Fruit fly (Drosophila melanogaster) whole organism, embryonic: ENCODE measurements around the gene Cyp4d1.

ENCODE experiments used
- Aef1 ChIP-seq: fragments of 200-800 bp; sonication (Bioruptor generic); IDR thresholded peaks from 3 replicates; pipeline ENCODE4 v1.3.6; 2022; ENCODE audit warnings: missing biosample characterization, missing genetic modification characterization
- CG10274 ChIP-seq: fragments of 200-800 bp; sonication (Bioruptor generic); optimal IDR thresholded peaks from 3 replicates; lab custom pipeline; 2017; ENCODE audit warnings: missing biosample characterization, mild to moderate bottlenecking, missing genetic modification characterization
- CG12104 ChIP-seq: fragments of 200-800 bp; sonication (Bioruptor generic); optimal IDR thresholded peaks from 3 replicates; lab custom pipeline; 2016; ENCODE audit warnings: missing biosample characterization, missing genetic modification characterization
- CG15479 ChIP-seq: fragments of 200-800 bp; sonication (Bioruptor generic); optimal IDR thresholded peaks from 3 replicates; lab custom pipeline; 2019; ENCODE audit warnings: missing biosample characterization, mild to moderate bottlenecking, missing genetic modification characterization, moderate library complexity
- CG1647 ChIP-seq: fragments of 200-800 bp; sonication (Bioruptor generic); optimal IDR thresholded peaks from 3 replicates; lab custom pipeline; 2016; ENCODE audit warnings: missing biosample characterization, missing genetic modification characterization
- CG16779 ChIP-seq: fragments of 200-800 bp; sonication (Bioruptor generic); IDR thresholded peaks from 2 replicates; pipeline ENCODE4 v1.3.6; 2022; ENCODE audit warnings: missing biosample characterization, missing genetic modification characterization
- CG17359 ChIP-seq: fragments of 200-800 bp; sonication (Bioruptor generic); optimal IDR thresholded peaks from 3 replicates; lab custom pipeline; 2018; ENCODE audit warnings: missing biosample characterization, mild to moderate bottlenecking, missing genetic modification characterization, moderate library complexity
- CG17568 ChIP-seq: fragments of 200-800 bp; sonication (Bioruptor generic); optimal IDR thresholded peaks from 2 replicates; lab custom pipeline; 2018; ENCODE audit warnings: missing biosample characterization, mild to moderate bottlenecking, missing genetic modification characterization, moderate library complexity
- CG2199 ChIP-seq: fragments of 200-800 bp; sonication (Bioruptor generic); IDR thresholded peaks from 3 replicates; pipeline ENCODE4 v1.3.6; 2022; ENCODE audit warnings: missing biosample characterization, missing genetic modification characterization
- CG3065 ChIP-seq: fragments of 200-800 bp; sonication (Bioruptor generic); optimal IDR thresholded peaks from 2 replicates; lab custom pipeline; 2016; ENCODE audit warnings: missing biosample characterization, missing genetic modification characterization
- CG42726 ChIP-seq: fragments of 200-800 bp; sonication (Bioruptor generic); IDR thresholded peaks from 2 replicates; pipeline ENCODE4 v1.3.6; 2022; ENCODE audit warnings: missing biosample characterization, missing genetic modification characterization; ENCODE audit not compliant: partially characterized antibody
- CG4282 ChIP-seq: fragments of 200-800 bp; sonication (Bioruptor generic); optimal IDR thresholded peaks from 2 replicates; lab custom pipeline; 2016; ENCODE audit warnings: missing biosample characterization, missing genetic modification characterization
- CG4360 ChIP-seq: fragments of 200-800 bp; sonication (Bioruptor generic); IDR thresholded peaks from 2 replicates; pipeline ENCODE4 v1.3.6; 2022; ENCODE audit warnings: missing biosample characterization, missing genetic modification characterization
- CG7556 ChIP-seq: fragments of 200-800 bp; sonication (Bioruptor generic); optimal IDR thresholded peaks from 2 replicates; lab custom pipeline; 2017; ENCODE audit warnings: missing biosample characterization, mild to moderate bottlenecking, missing genetic modification characterization
- CG7745 ChIP-seq: fragments of 200-800 bp; sonication (Bioruptor generic); optimal IDR thresholded peaks from 2 replicates; lab custom pipeline; 2018; ENCODE audit warnings: missing biosample characterization, mild to moderate bottlenecking, missing genetic modification characterization, moderate library complexity
- CG8478 ChIP-seq: fragments of >200 bp; optimal IDR thresholded peaks from 2 replicates; lab custom pipeline; 2018
- CG8765 ChIP-seq: fragments of 200-800 bp; sonication (Bioruptor generic); IDR thresholded peaks from 2 replicates; pipeline ENCODE4 v1.3.6; 2022; ENCODE audit warnings: missing biosample characterization, missing genetic modification characterization
- CG9876 ChIP-seq: fragments of 200-800 bp; sonication (Bioruptor generic); optimal IDR thresholded peaks from 2 replicates; lab custom pipeline; 2016; ENCODE audit warnings: missing biosample characterization, missing genetic modification characterization
- CHES-1-like ChIP-seq: fragments of 200-800 bp; sonication (Bioruptor generic); optimal IDR thresholded peaks from 2 replicates; lab custom pipeline; 2016; ENCODE audit warnings: missing biosample characterization, missing genetic modification characterization
- D19B ChIP-seq: fragments of 200-800 bp; sonication (Bioruptor generic); optimal IDR thresholded peaks from 2 replicates; lab custom pipeline; 2017; ENCODE audit warnings: missing biosample characterization, mild to moderate bottlenecking, missing genetic modification characterization
- Dll ChIP-seq: fragments of 200-800 bp; sonication (Bioruptor generic); IDR thresholded peaks from 4 replicates; pipeline ENCODE4 v1.3.6; 2022; ENCODE audit warnings: missing biosample characterization, missing genetic modification characterization; ENCODE audit not compliant: partially characterized antibody
- Fer3 ChIP-seq: fragments of 200-800 bp; sonication (Bioruptor generic); optimal IDR thresholded peaks from 2 replicates; lab custom pipeline; 2018; ENCODE audit warnings: missing biosample characterization, mild to moderate bottlenecking, missing genetic modification characterization, moderate library complexity
- HLH54F ChIP-seq: fragments of 200-800 bp; sonication (Bioruptor generic); optimal IDR thresholded peaks from 3 replicates; lab custom pipeline; 2016; ENCODE audit warnings: missing biosample characterization, missing genetic modification characterization
- Med ChIP-seq: fragments of 200-800 bp; sonication (Bioruptor generic); peaks from one replicate; lab custom pipeline; 2016; ENCODE audit warnings: missing biosample characterization, missing genetic modification characterization, mild to moderate bottlenecking, inconsistent platforms, moderate library complexity
- Nf-YC ChIP-seq: fragments of 200-800 bp; optimal IDR thresholded peaks from 3 replicates; lab custom pipeline; 2019; ENCODE audit warnings: missing biosample characterization, mild to moderate bottlenecking, missing genetic modification characterization, moderate library complexity
- Sin3A ChIP-seq: fragments of >200 bp; optimal IDR thresholded peaks from 2 replicates; lab custom pipeline; 2018
- Vsx1 ChIP-seq: fragments of 200-800 bp; sonication (Bioruptor generic); optimal IDR thresholded peaks from 2 replicates; lab custom pipeline; 2017; ENCODE audit warnings: missing biosample characterization, mild to moderate bottlenecking, missing genetic modification characterization, missing genetic modification reagents
- abd-A ChIP-seq: fragments of 200-800 bp; sonication (Bioruptor generic); optimal IDR thresholded peaks from 3 replicates; lab custom pipeline; 2019; ENCODE audit warnings: missing biosample characterization, mild to moderate bottlenecking, missing genetic modification characterization, moderate library complexity
- ato ChIP-seq: fragments of 200-800 bp; sonication (Bioruptor generic); IDR thresholded peaks from 2 replicates; pipeline ENCODE4 v1.3.6; 2022; ENCODE audit warnings: missing biosample characterization, missing genetic modification characterization; ENCODE audit not compliant: partially characterized antibody
- bowl ChIP-seq: fragments of 200-800 bp; sonication (Bioruptor generic); IDR thresholded peaks from 2 replicates; pipeline ENCODE4 v1.3.6; 2022; ENCODE audit warnings: missing biosample characterization, missing genetic modification characterization
- br ChIP-seq: fragments of >200 bp; optimal IDR thresholded peaks from 2 replicates; lab custom pipeline; 2017
- cad ChIP-seq: fragments of >200 bp; optimal IDR thresholded peaks from 2 replicates; lab custom pipeline; 2017; ENCODE audit warnings: missing biosample characterization, missing genetic modification characterization
- caup ChIP-seq: fragments of 200-800 bp; sonication (Bioruptor generic); optimal IDR thresholded peaks from 3 replicates; lab custom pipeline; 2017; ENCODE audit warnings: missing biosample characterization, mild to moderate bottlenecking, missing genetic modification characterization, moderate library complexity; ENCODE audit not compliant: severe bottlenecking
- cg ChIP-seq: fragments of 200-800 bp; sonication (Bioruptor generic); optimal IDR thresholded peaks from 3 replicates; lab custom pipeline; 2019; ENCODE audit warnings: missing biosample characterization, mild to moderate bottlenecking, missing genetic modification characterization, moderate library complexity
- chif ChIP-seq, 2 experiments: fragments of 200-800 bp; sonication (Bioruptor generic); optimal IDR thresholded peaks; 3 replicates each; lab custom pipeline; 2016; ENCODE audit warnings: missing biosample characterization in 2 of 2, missing genetic modification characterization in 2 of 2
- chinmo ChIP-seq: fragments of 200-800 bp; sonication (Bioruptor generic); IDR thresholded peaks from 4 replicates; pipeline ENCODE4 v1.3.6; 2022; ENCODE audit warnings: missing biosample characterization, missing genetic modification characterization; ENCODE audit not compliant: partially characterized antibody
- dmrt11E ChIP-seq: fragments of 200-800 bp; sonication (Bioruptor generic); optimal IDR thresholded peaks from 3 replicates; lab custom pipeline; 2018; ENCODE audit warnings: missing biosample characterization, mild to moderate bottlenecking, missing genetic modification characterization, moderate library complexity
- dpn ChIP-seq, 2 experiments: fragments of 200-800 bp; sonication (Bioruptor generic); optimal IDR thresholded peaks; 3 replicates each; lab custom pipeline; 2016; ENCODE audit warnings: missing biosample characterization in 2 of 2, missing genetic modification characterization in 2 of 2
- emc ChIP-seq: fragments of 200-800 bp; sonication (Bioruptor generic); optimal IDR thresholded peaks from 2 replicates; lab custom pipeline; 2016; ENCODE audit warnings: missing biosample characterization, missing genetic modification characterization
- ems ChIP-seq: fragments of 200-800 bp; sonication (Bioruptor generic); optimal IDR thresholded peaks from 3 replicates; lab custom pipeline; 2016; ENCODE audit warnings: missing biosample characterization, missing genetic modification characterization
- hb ChIP-seq: fragments of 200-800 bp; sonication (Bioruptor generic); IDR thresholded peaks from 3 replicates; pipeline ENCODE4 v1.3.6; 2022; ENCODE audit warnings: missing biosample characterization, missing genetic modification characterization; ENCODE audit not compliant: partially characterized antibody
- lab ChIP-seq: fragments of 200-800 bp; sonication (Bioruptor generic); optimal IDR thresholded peaks from 3 replicates; lab custom pipeline; 2017; ENCODE audit warnings: missing biosample characterization, missing genetic modification characterization, mild to moderate bottlenecking, moderate library complexity, missing genetic modification reagents
- pan ChIP-seq, 4 experiments: fragments of >200 bp in 3 of 4; fragments of 200-800 bp in 1 of 4; sonication (Bioruptor generic) in 1 of 4; optimal IDR thresholded peaks in 3 of 4; IDR thresholded peaks in 1 of 4; 2 replicates each; pipeline versions ENCODE4 v1.3.6 to Lab custom; 2017 to 2022; ENCODE audit warnings: missing biosample characterization in 2 of 4, missing genetic modification characterization in 2 of 4, mixed read lengths in 1 of 4
- salm ChIP-seq: fragments of 200-800 bp; sonication (Bioruptor generic); optimal IDR thresholded peaks from 2 replicates; lab custom pipeline; 2018; ENCODE audit warnings: missing biosample characterization, mild to moderate bottlenecking, missing genetic modification characterization
- sc ChIP-seq, 3 experiments: fragments of >200 bp in 2 of 3; fragments of 200-800 bp in 1 of 3; sonication (Bioruptor generic) in 1 of 3; optimal IDR thresholded peaks; 2 replicates in 2 of 3; 3 replicates in 1 of 3; lab custom pipeline; 2017; ENCODE audit warnings: mild to moderate bottlenecking in 1 of 3, missing biosample characterization in 1 of 3, missing genetic modification characterization in 1 of 3, missing genetic modification reagents in 1 of 3
- scrt ChIP-seq: fragments of 200-800 bp; sonication (Bioruptor generic); optimal IDR thresholded peaks from 2 replicates; lab custom pipeline; 2018; ENCODE audit warnings: missing biosample characterization, mild to moderate bottlenecking, missing genetic modification characterization, moderate library complexity
- so ChIP-seq: fragments of 200-800 bp; sonication (Bioruptor generic); IDR thresholded peaks from 3 replicates; pipeline ENCODE4 v1.3.6; 2022; ENCODE audit warnings: missing biosample characterization, missing genetic modification characterization
- stwl ChIP-seq: fragments of 200-800 bp; sonication (Bioruptor generic); optimal IDR thresholded peaks from 3 replicates; lab custom pipeline; 2018; ENCODE audit warnings: missing biosample characterization, mild to moderate bottlenecking, missing genetic modification characterization, moderate library complexity
- toy ChIP-seq: fragments of 200-800 bp; sonication (Bioruptor generic); IDR thresholded peaks from 2 replicates; pipeline ENCODE4 v1.3.6; 2022; ENCODE audit warnings: missing biosample characterization, missing genetic modification characterization

The Cyp4d1 gene

DNA sequence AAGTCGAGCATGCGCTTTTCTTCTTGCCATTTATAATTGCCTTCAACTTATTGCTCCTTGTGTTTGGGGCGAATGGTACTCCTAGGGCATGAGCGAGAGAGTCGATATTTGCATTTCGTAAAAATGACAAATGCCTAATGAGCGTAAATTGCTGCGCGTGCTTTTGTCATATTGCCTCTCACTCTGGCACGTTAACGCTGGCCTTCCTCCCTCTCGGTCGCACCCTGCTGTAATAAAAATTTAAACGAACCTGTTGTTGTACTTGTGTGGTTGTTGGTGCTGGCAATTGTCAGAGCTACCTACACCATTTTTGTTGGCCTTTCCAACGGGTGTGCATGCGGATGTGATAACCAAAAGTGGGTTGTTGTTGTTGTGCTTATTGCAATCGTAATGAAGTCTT lies 23.6 kb downstream of the Cyp4d1 start (continued):
- TF ChIP-seq stwl (tag; lab: Kevin White, UChicago) (no peak), Dll (GFP tag; lab: Robert Waterston, UW) (no peak), salm (no peak), cad (peak; percentile 88), CG10274 (GFP tag; lab: Kevin White, UChicago) (no peak), CG16779 (GFP tag; lab: Robert Waterston, UW) (no peak), Med (peak; percentile 14), CG4360 (peak; percentile 94), caup (GFP tag; lab: Kevin White, UChicago) (no peak), CG42726 (GFP tag; lab: Robert Waterston, UW) (no peak), CG7745 (no peak), pan (optimal IDR thresholded peaks at IDR 0.05; lab: Kevin White, UChicago) (no peak), pan (GFP tag; optimal IDR thresholded peaks at IDR 0.05 in 1 of 2, IDR thresholded peaks at IDR 0.05 in 1 of 2) (no peak), abd-A (tag; lab: Kevin White, UChicago) (peak; percentile 95), so (no peak), CG17359 (no peak), dpn (GFP tag; optimal IDR thresholded peaks at IDR 0.05; lab: Kevin White, UChicago) (no peak), CG1647 (GFP tag; lab: Kevin White, UChicago) (no peak), CHES-1-like (no peak), CG8765 (no peak), chif (GFP tag; optimal IDR thresholded peaks at IDR 0.05; lab: Kevin White, UChicago) (no peak), scrt (GFP tag; lab: Kevin White, UChicago) (peak; percentile 75), ems (no peak), cg (GFP tag; lab: Kevin White, UChicago) (no peak), CG2199 (GFP tag; lab: Robert Waterston, UW) (no peak), CG12104 (no peak), Sin3A (lab: Kevin White, UChicago) (no peak), CG3065 (GFP tag; lab: Kevin White, UChicago) (no peak), CG7556 (GFP tag; lab: Kevin White, UChicago) (no peak), ato (GFP tag; lab: Robert Waterston, UW) (no peak), CG17568 (no peak), CG15479 (peak; percentile 51), hb (GFP tag; lab: Robert Waterston, UW) (no peak)

DNA sequence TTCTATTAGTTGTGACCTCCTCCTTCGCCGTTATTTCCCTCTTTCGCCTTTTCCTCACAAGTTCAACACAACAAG lies 23.8 kb downstream of the Cyp4d1 start, which contains the start of gene ph-p:
TSS of gene ph-p (minus strand) at position 30 of the 75 bp plus-strand sequence.
- no peak for TF ChIP-seq HLH54F
- 0 out of 4 replicates have a peak, but pooled peaks have one; percentile 48 for TF ChIP-seq chinmo (GFP tag; lab: Robert Waterston, UW)

DNA sequence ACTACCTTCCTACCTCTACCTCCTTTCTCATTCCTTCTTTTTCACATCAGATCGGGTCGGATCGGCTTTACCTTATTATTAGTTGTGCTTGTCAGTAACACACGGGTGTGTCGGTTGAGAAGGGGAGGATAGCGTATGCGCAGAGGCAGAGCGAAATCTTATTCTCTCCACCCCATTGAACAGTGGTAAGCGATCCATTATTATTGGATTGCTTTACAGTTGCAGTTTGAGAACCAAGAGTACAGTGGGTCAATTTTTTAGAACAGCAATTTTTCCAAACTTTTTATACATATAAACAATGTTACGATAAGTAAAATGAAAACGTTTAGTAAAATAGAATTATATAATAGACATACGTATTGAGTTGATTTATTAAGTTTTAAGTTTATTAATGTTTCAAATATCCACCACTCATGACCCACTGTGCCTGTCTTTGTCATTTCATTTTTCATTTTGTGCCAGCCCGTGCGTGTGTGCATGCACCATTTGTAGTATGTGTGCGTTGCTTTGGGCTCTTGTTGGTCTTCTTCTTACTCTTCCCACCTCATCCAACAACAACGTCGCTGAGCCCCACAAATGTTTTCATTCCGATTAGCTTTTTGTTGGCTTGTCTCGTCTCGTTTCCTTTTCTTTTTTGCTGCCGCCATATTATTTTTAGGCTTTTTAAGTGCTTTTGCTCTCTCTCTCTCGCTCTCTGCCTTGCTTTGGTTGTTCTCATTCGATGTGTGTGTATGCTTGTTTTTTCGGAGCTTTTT lies 24.2 kb downstream of the Cyp4d1 start:
- TF ChIP-seq cad (no peak), Fer3 (peak; percentile 99), D19B (GFP tag; lab: Kevin White, UChicago) (peak; percentile 86), Vsx1 (peak; percentile 97), bowl (GFP tag; lab: Robert Waterston, UW) (peak; percentile 96), CG9876 (GFP tag; lab: Kevin White, UChicago) (peak; percentile 62), toy (GFP tag; lab: Robert Waterston, UW) (peak; percentile 98), sc (optimal IDR thresholded peaks at IDR 0.05; lab: Kevin White, UChicago) (no peak), sc (GFP tag; optimal IDR thresholded peaks at IDR 0.05; lab: Kevin White, UChicago) (peak; percentile 98), CG4282 (peak; percentile 91), CG8478 (lab: Kevin White, UChicago) (no peak), br (lab: Kevin White, UChicago) (no peak), Nf-YC (tag; lab: Kevin White, UChicago) (peak; percentile 92), Aef1 (peak; percentile 98), lab (GFP tag; lab: Kevin White, UChicago) (peak; percentile 99), dmrt11E (tag; lab: Kevin White, UChicago) (peak; percentile 100), emc (GFP tag; lab: Kevin White, UChicago) (peak; percentile 90), CG42726 (GFP tag; lab: Robert Waterston, UW) (no peak; the same call in 1 of the 2 replicates)
